Fruit fly (Drosophila melanogaster) S2 (cell line): ENCODE results near the gene fu.
A peak's percentile ranks its signal among the peaks of the same experiment; 100 is the strongest.

Experiments used
- CG8478 ChIP-seq: fragments of >200 bp; optimal IDR thresholded peaks from 2 replicates; lab custom pipeline; 2018
- CTCF ChIP-seq, 2 experiments: fragments of >200 bp; optimal IDR thresholded peaks; 2 replicates each; lab custom pipeline; 2018

DNA sequence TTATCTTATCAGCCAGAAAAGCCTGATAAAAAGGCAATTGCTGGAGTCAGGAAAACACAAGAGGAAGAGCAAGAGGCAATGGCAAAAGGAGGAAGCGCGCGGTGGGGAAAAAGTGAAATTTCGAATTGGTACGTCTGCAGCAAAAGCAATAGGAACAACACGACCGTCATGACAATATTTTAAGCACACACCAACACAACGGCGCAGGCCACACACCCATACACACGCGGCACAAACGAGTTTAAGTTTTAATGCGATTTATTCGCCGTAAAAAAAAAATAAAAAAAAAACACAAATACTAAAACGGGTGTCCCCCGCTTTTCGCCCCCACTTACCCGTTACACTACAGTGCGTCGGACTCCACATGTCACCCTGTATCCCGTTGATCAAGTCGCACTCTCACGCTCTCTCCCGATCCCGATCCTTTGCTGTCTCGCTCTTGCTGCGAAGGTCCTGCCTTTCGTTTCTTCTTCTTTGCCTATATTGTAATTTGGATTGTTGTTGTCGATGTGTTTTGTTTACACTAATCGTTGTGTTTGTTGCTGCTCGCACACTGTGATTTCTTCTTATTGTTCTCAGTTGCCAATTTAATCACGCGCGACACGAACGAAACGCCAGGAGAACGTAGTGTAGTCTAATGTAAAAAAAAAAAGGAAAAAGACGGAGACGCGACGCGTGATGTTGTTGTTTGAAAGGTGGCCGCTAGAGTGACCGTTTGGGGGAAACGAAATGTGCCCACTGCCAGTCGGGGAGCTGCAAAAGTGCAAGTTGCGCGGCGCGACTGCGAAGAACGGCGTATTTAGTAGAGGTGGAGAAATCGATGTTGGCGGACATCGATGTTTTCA lies 10.5 kb upstream of the fu start, which contains the start of gene Rip11:
- TF ChIP-seq CTCF (optimal IDR thresholded peaks at IDR 0.05; lab: Kevin White, UChicago), result peak in 1 of 2 experiments; percentile 4
- TF ChIP-seq CG8478 (lab: Kevin White, UChicago), result no peak
